Fruit fly (Drosophila melanogaster) whole organism, wandering third instar larva: ENCODE results near the gene CG33098.

ENCODE experiments used
- Dfd ChIP-seq: fragments of >200 bp; optimal IDR thresholded peaks from 2 replicates; lab custom pipeline; 2017; ENCODE audit warnings: missing biosample characterization, missing genetic modification characterization
- Hnf4 ChIP-seq: fragments of 200-800 bp; sonication (Bioruptor generic); optimal IDR thresholded peaks from 2 replicates; lab custom pipeline; 2016; ENCODE audit warnings: missing biosample characterization, mild to moderate bottlenecking, missing genetic modification characterization
- dmrt93B ChIP-seq: fragments of 200-800 bp; sonication (Bioruptor generic); optimal IDR thresholded peaks from 2 replicates; lab custom pipeline; 2018; ENCODE audit warnings: missing biosample characterization, mild to moderate bottlenecking, missing genetic modification characterization
- woc ChIP-seq: sonication (Bioruptor generic); optimal IDR thresholded peaks from 2 replicates; lab custom pipeline; 2016; ENCODE audit warnings: missing biosample characterization, mild to moderate bottlenecking, missing genetic modification characterization

dm6 chr3R:12413274-12413958 is 26.4 kb downstream of the CG33098 start, which contains the start of the genes Dip-C and pps:
- TF ChIP-seq Dfd (GFP tag; lab: Kevin White, UChicago), result no peak
- TF ChIP-seq Hnf4 (GFP tag; lab: Kevin White, UChicago), result no peak
- no peak for TF ChIP-seq woc (GFP tag; lab: Kevin White, UChicago)
- no peak for TF ChIP-seq dmrt93B (GFP tag; lab: Kevin White, UChicago)
